Worm (Caenorhabditis elegans) whole organism, early embryonic: ENCODE data around the gene metl-2.

Experiments used
- aly-1 ChIP-seq: sonication (generic microtip); optimal IDR thresholded peaks from 2 replicates; lab custom pipeline; 2016; ENCODE audit warnings: missing genetic modification characterization, missing compliant biosample characterization
- hmbx-1 ChIP-seq: sonication (generic microtip); optimal IDR thresholded peaks from 2 replicates; lab custom pipeline; 2016; ENCODE audit warnings: mild to moderate bottlenecking, missing genetic modification characterization, missing compliant biosample characterization

DNA sequence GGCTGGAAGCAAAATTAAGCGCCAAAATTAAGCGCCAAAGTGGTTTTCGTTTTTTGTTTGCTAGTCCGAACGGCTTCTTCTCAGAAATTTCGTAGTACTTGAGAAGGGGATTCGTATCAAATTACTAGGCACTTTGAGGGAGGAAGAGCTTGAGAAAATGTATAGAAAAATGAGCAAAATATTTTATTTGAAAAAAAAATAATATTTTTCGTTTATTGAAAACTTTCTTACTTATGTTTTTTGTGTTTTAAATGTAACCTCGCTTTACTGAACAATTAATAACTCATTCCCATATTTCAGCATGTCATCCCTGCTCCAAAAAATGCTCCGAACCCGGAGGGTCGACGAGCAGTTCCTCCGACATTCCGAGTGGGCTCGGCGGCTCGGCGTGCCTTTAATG is 49.2 kb downstream of the metl-2 start, which contains the start of gene Y53F4B.12:
- TF ChIP-seq aly-1 (tag; lab: Kevin White, UChicago): no peak
- no peak for TF ChIP-seq hmbx-1 (tag; lab: Kevin White, UChicago)
